Fruit fly (Drosophila melanogaster): ENCODE data around the gene Adi1.

The Adi1 gene

DNA sequence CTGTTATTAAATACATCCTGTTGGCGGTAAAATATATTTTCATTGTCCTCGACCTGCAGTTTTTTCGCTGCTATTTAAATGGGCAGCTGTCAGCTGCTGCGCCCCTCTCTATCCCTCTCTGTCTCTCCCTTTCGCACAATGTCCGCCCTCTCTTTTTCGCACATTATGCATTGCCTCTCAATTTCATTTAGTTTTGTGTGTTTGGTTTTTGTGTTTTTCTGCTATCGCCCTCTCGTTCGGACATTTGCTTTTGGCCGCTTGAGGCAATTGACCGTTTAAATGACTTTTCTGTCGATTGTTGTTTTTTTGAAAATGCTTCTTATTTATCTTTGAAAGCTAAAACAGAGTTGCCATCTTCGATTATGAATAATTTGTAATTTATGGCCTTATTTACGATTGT is 11.8 kb downstream of the Adi1 start:
- TF ChIP-seq noc (tag; optimal IDR thresholded peaks at IDR 0.05): no peak

DNA sequence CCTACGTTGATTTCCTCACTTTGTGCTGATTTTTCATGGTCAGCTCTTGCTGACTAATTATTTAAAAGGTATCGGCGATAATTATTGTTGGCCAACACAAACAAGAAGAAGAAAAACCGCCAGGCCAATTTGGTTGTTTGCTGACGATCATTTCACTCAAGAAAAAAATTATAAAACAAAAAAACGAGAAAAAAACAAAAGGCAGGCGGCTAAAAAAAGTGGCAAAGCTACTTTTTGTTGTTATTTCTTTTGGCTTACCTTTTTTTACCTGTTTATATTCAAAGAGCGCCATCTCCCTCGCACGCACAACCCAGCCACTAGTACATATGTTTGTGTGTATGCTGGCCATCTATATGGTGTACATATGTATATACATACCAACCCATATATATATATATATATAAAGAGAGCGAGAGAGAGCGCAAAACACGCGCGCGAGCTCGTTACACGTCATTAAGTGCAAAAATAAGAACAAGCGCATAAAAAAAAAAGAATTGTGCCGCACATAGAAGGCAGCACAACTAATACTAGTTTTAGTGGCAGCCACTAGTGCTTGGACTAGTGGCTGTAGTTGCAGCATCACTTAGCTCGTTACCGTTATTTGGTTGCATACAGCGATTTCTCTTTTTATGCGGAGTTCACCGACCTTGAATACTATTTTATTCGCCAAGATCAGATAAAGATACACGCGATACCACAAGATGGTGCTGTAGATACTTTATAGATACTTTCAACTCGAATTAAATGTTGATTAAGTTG is 12.6 kb downstream of the Adi1 start:
- no peak for TF ChIP-seq noc (tag; optimal IDR thresholded peaks at IDR 0.05)

DNA sequence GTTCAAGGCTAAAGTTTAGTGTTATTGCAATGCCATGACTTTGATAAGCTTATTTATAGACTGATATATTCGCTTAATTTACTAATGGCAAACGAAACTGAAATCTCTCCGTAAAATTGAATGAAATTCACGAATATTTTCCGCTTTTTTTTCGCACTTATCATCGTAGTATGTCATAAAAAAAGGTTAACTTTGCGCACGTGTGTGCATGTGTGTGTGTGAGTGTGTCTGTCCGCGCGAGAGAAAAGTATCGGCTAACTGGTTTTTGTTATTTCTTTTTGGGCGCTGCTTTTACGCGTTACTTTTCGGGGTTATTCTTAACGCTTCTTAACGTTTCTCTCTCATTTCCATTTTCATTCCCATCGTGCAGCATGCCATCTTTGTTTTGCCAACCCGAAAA is 14.6 kb downstream of the Adi1 start:
- TF ChIP-seq noc (tag; optimal IDR thresholded peaks at IDR 0.05): no peak

DNA sequence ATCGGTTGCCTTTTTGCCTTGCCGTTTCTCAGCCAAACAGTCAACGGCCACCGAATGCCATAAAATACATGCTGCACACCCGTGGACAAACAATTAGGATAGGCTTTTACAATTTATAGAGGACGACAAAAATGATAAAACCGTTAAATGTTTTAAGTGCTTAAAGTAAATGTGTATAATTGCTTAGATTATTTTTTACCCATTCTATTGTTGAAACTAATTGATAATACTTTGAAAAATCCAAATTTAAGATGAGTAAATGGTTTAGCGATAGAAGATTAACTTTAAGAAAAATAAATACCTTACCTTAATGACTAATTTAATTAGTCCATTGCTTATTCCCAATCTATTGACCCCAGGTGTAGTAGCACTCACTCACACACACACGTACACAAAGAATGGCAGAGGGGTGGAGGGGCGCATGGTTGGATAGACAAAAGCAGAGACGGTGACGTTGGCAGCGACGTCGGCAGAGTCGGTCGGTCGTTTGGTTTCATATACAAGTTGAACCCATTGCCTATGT is 15.4 kb downstream of the Adi1 start:
- peak; percentile 93 for TF ChIP-seq noc (tag; optimal IDR thresholded peaks at IDR 0.05)

DNA sequence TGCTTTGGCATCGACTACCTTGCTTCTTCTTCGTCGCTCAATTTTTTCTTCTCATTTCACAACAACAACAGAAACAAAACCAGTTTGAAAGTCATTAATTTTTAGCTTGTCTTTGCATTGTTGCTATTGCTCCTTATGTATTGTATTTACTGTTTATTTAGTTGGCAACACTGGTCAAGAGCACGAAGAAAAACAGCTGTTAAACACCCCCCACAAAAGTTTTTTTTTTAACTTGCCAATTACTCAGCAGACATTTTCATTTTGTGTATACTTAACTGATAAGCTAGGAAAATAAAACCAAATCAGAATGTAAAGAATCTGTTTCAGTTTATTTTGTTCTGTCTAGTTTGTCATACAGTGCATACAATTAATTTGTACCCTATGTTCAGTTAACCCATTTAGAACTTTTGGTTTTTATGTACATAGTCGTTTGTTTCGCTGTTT is 16.6 kb downstream of the Adi1 start:
- peak; percentile 43 for TF ChIP-seq noc (tag; optimal IDR thresholded peaks at IDR 0.05)

DNA sequence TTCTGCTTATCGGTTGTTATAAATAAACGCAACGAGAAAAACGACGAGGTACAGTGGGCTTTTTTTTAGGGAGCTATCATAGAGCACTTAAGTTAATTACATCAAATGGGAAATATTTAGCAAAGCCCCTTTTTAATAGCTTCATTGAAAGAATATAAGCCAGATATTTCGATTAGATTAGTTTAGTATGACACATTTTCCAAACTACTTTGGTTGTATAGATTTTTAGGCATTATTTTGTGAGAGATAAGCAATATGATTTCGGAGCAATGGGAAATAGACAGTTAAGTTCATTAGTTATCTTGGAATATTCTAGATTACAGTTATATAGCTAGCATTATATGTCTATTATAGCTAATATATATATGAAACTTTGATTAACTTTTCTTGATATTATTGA is 17.0 kb downstream of the Adi1 start:
- no peak for TF ChIP-seq noc (tag; optimal IDR thresholded peaks at IDR 0.05)

DNA sequence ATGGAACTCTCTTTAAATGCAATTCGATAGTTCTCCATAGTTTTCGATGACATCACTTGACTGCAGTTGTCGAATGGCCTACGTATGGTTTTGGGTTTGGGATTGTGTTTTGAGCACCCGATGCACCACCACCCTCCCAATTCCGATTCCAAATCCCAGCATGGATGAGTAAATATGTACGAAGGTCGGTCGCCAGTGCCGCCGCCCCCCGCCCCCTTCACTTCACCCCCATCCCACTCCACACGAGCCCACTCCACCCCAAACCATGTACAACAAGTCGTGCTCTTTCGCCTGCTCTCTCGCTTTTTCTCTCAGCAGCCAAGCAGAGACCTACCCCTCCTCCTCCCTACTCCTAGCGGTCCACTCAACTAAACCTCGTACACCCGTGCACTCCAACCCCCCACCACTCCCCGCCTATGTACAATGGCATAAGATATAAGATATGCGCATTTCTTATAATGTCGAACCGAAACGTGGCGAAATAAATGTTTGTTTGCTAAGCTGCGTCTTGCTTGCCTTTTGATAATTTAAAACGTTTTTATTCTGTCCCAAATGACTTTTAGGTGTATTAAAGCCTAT is 17.6 kb downstream of the Adi1 start:
- TF ChIP-seq noc (tag; optimal IDR thresholded peaks at IDR 0.05): no peak

DNA sequence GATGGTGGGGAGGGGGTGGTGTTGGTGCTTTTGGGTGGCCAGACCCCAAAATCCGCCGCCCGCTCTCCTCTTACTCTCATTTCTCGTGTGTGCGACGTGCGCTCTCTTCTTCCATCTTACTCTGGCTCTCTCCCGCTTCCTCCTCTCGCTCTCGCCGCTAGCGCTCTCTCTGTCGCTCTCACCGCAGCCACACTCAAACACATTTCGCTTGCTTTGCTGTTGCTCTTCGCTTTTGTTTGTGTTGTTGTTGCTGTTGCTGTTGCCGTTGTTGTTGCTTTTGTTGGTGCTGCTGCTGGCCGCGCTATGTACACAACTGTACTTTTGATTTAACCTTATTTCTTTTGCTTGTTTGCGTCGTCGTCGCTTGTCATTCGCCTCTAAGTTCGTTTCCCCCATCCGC is 18.6 kb downstream of the Adi1 start:
- no peak for TF ChIP-seq noc (tag; optimal IDR thresholded peaks at IDR 0.05)

DNA sequence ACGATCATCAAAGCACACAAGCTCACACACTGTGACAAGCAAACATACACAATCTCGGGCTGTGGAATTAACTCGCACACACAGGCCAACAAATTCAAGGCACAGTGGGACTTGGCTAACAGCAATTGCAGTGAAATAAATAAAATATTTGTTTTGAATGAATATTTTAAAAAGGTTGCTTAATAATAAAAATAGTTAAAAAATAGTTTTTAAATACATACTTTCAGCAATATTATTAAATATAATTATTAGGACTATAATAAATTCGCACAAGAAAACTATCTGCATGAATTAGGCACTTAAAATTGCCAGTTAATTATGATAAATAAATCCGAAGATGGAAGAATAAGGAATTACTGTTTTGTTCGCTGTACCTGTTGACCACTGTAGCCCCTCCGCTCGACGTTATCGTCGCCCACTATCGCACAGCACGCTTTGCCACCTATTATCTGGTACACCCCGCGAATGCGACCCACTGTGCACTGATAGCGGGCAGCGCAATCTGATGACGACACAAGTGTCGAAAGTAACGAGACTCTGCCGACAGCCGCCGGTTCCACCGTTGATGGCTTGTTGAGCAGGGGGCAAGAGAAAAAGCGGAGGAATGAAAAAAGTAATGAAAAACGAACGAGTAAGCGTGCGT is 19.7 kb downstream of the Adi1 start:
- peak; percentile 98 for TF ChIP-seq noc (tag; optimal IDR thresholded peaks at IDR 0.05)

DNA sequence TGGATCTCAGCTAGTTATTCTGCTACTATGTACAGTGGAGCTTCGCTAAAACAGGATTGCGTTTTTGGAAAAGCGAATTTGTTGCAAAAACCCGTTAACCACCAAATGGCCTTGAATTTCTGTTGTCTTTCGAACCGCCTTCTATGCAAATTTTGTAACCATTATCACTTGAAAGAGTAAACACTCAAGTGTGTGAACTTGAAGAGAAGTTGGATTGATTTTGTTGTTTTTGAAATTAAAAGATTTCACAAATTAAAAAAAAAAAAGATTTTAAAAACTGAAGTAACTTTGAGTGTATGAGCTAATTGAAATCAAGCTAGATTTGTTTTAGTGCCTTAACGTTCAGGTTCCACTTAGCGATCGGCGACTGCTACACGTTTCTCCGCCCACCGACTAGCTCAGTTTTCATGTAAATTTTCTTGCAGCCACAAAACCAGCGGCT is 20.7 kb downstream of the Adi1 start:
- TF ChIP-seq noc (tag; optimal IDR thresholded peaks at IDR 0.05): no peak

DNA sequence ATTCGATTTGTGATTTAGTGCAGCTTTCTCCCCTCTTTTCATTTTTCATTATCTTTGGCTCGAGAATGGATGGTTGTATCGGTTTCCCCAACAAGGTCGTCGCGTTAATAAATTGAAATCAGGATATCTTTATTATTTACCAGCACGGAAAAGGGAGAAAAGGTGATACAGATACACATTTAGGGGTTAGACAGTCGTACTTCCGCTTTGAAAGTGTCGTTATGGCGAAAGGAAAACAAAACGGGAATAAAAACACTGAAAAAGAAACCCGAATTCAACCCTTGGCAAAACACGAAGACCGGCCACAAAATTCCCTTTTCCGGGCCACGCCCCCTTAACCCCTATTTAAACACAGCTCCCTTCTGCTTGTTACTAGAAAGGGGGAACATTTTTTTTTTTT is 21.3 kb downstream of the Adi1 start:
- TF ChIP-seq noc (tag; optimal IDR thresholded peaks at IDR 0.05): no peak

DNA sequence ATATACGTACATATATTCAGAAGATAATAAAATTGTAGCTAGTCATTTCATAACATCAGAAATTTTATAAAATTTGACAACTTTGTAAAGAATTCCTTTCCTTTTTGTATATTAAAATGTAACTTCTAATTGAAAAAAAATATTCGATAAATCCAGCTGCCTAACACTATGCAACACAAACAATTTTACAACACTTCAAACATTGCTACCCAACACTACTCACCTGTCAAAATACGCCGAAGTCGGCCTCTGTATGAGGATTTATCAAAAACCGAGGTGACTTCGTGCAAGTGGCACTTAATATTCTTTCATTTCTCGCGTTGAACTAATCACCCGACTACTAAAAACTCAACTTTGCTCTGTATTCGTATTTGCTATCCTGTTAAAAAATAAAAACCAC is 23.4 kb downstream of the Adi1 start:
- no peak for TF ChIP-seq noc (tag; optimal IDR thresholded peaks at IDR 0.05)

DNA sequence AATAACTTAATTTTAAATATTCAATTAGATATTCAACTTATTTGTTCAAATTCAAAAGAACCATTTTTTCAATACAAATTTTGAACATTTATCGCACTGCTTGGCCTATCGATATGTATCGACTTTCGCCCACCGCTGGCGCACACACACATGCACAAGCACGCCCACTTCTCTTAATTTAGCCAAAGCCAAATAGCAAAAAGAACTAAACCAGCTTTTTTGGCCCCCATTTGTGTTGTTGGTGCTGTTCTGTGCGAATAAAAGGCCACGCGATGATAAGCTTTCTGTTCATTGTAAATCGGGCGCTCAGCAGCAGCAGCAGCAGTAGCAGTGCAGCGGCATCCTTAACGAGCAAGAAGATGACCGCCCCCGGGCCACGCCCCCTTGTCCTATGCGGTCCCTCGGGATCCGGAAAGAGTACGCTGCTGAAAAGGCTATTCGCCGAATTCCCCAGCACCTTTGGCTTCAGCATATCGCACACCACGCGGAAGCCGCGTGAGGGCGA is 27.8 kb downstream of the Adi1 start, which contains the start of gene CG11811:
CG11811 (plus strand) TSS at position 121 of the 505 bp plus-strand sequence.
- peak; percentile 23 for TF ChIP-seq noc (tag; optimal IDR thresholded peaks at IDR 0.05)

DNA sequence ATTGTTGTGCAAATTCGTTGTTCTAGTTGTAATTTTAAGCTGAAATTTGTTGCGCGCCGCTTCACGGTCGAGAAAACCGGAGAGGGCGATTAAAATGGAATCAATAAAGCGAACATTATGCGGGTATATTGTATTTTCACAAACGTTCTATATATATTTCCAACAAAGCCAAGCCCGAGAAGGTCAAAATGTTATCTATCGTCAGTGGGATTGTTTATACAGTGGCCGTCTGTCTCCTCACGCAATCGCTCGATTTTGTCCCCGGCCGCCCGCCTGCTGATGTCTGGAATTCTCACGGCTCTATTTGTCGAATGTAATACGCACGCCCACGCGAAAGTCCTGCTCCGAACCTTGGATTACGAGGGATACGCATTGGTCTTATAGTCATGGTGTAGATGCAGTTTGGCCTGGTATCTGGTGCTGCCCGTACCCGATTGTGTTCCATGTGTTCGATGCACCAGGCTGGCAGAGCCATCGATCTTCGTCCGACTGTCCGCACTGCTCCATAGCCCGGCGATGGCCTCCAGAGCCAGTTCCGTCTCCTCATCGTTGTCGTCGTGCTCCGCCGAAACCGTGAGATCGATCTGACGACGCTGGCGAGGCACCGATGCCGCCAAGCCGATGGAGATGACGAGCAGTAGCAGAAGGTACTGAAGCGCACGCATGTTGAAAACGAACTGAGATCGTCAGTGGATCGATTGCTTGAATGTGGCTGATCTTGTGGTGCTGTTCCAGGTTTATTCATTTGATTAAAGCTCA is 29.5 kb downstream of the Adi1 start, which contains the start of gene CG33493:
CG33493 (minus strand) TSS at position 709 of the 759 bp plus-strand sequence.
- TF ChIP-seq noc (tag; optimal IDR thresholded peaks at IDR 0.05): no peak

DNA sequence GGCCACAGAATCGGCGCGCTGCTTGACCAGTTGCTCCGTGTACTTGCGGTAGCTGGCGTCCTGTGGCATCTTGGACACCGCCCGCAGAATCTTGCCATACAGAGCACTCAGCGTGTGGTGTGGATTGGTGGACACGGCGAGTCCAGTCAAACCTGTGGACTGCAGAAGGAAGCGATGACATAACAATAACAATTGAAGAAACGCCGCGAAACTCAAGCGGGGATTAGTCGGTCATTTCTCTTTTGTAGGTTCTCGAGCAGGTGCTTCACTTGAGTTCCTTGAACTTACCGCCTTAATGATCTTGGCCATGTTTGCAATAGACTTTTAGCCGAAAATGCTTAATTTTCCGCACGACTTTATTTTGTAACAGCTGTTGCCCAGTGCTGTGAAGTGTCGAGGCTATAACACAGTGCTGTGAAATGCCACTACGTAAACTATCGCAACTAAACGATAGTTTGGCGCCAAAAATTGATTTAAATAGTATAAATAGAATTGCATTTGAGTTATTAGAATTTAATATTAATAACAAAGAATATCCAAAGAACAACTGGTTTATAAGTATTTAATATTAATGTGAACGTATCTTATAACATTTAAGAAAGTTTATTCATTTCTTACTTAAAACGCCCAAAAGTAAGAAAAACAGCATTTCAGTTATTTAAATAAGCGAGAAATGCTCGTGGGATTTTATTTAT is 30.7 kb downstream of the Adi1 start, which contains the start of gene ND-13B:
ND-13B (minus strand) TSS at position 400 of the 695 bp plus-strand sequence.
- no peak for TF ChIP-seq noc (tag; optimal IDR thresholded peaks at IDR 0.05)
